Fruit fly (Drosophila melanogaster): ENCODE measurements around the gene Npc2e.

DNA sequence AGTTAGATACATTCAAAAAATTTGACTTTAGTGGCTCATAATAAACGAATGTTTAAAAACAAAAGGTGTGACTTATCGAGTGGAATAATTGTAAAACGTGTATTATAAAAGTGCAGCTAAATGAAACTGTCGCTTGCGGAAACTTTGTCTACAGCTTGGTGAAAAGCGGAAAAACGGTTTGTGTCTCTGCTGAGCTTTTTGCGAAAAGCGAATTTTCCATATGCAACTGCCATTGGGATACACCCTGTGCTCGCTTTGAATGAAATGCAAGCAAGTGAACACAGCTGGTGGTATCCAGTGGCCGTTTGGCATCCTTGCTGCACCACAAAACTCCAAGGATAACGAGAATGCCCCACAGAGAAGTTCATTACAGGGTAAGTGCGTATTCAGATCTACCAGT is 37.8 kb downstream of the Npc2e start:
- TF ChIP-seq HmgD (GFP tag; optimal IDR thresholded peaks at IDR 0.05) (no peak), CG8089 (GFP tag; optimal IDR thresholded peaks at IDR 0.05) (no peak), dmrt99B (tag; optimal IDR thresholded peaks at IDR 0.05) (no peak), pho (GFP tag; optimal IDR thresholded peaks at IDR 0.05) (no peak), CG14441 (GFP tag; IDR thresholded peaks at IDR 0.05) (no peak), CG7839 (tag; optimal IDR thresholded peaks at IDR 0.05) (no peak), CG32767 (GFP tag; IDR thresholded peaks at IDR 0.05) (no peak), Mad (GFP tag; optimal IDR thresholded peaks at IDR 0.05) (no peak), CG14667 (GFP tag; IDR thresholded peaks at IDR 0.05) (no peak), CG9215 (GFP tag; IDR thresholded peaks at IDR 0.05) (no peak), fd102C (GFP tag; optimal IDR thresholded peaks at IDR 0.05) (no peak), CG34376 (GFP tag; optimal IDR thresholded peaks at IDR 0.05) (no peak), slp2 (GFP tag; optimal IDR thresholded peaks at IDR 0.05) (no peak), ken (GFP tag; IDR thresholded peaks at IDR 0.05) (no peak)
